Fruit fly (Drosophila melanogaster) whole organism, wandering third instar larva: ENCODE data around the gene CG4666.

Source experiments
- GATAd ChIP-seq: sonication (Bioruptor generic); optimal IDR thresholded peaks from 2 replicates; lab custom pipeline; 2016; ENCODE audit warnings: missing biosample characterization, missing genetic modification characterization
- Hnf4 ChIP-seq: fragments of 200-800 bp; sonication (Bioruptor generic); optimal IDR thresholded peaks from 2 replicates; lab custom pipeline; 2016; ENCODE audit warnings: missing biosample characterization, mild to moderate bottlenecking, missing genetic modification characterization
- Myc ChIP-seq: fragments of >200 bp; optimal IDR thresholded peaks from 2 replicates; lab custom pipeline; 2017
- N ChIP-seq: fragments of >200 bp; optimal IDR thresholded peaks from 2 replicates; lab custom pipeline; 2018; ENCODE audit warnings: missing biosample characterization, missing external identifiers, missing genetic modification characterization
- OdsH ChIP-seq: fragments of 200-800 bp; sonication (Bioruptor generic); optimal IDR thresholded peaks from 2 replicates; lab custom pipeline; 2016; ENCODE audit warnings: missing biosample characterization, mild to moderate bottlenecking, missing genetic modification characterization
- br ChIP-seq: fragments of 200-800 bp; sonication (Bioruptor generic); optimal IDR thresholded peaks from 2 replicates; lab custom pipeline; 2016; ENCODE audit warnings: missing biosample characterization, missing genetic modification characterization
- brk ChIP-seq: fragments of 200-800 bp; sonication (Bioruptor generic); optimal IDR thresholded peaks from 2 replicates; lab custom pipeline; 2016; ENCODE audit warnings: missing biosample characterization, mild to moderate bottlenecking, missing genetic modification characterization
- dmrt93B ChIP-seq: fragments of 200-800 bp; sonication (Bioruptor generic); optimal IDR thresholded peaks from 2 replicates; lab custom pipeline; 2018; ENCODE audit warnings: missing biosample characterization, mild to moderate bottlenecking, missing genetic modification characterization
- dsf ChIP-seq: sonication (Bioruptor generic); optimal IDR thresholded peaks from 2 replicates; lab custom pipeline; 2016; ENCODE audit warnings: missing biosample characterization, missing genetic modification characterization, borderline replicate concordance
- h ChIP-seq: fragments of 200-800 bp; sonication (Bioruptor generic); optimal IDR thresholded peaks from 3 replicates; lab custom pipeline; 2016; ENCODE audit warnings: missing biosample characterization, mild to moderate bottlenecking, missing genetic modification characterization
- jim ChIP-seq: fragments of 175-275, 200-325 bp; sonication (Bioruptor generic); optimal IDR thresholded peaks from 2 replicates; lab custom pipeline; 2016; ENCODE audit warnings: missing biosample characterization, mild to moderate bottlenecking, missing genetic modification characterization
- lola ChIP-seq: fragments of >200 bp; optimal IDR thresholded peaks from 2 replicates; lab custom pipeline; 2017; ENCODE audit warnings: missing biosample characterization, missing genetic modification characterization
- sage ChIP-seq: fragments of 200-800 bp; sonication (Bioruptor generic); optimal IDR thresholded peaks from 2 replicates; lab custom pipeline; 2016; ENCODE audit warnings: missing biosample characterization, mild to moderate bottlenecking, missing genetic modification characterization
- usp ChIP-seq: fragments of >200 bp; optimal IDR thresholded peaks from 2 replicates; lab custom pipeline; 2017; ENCODE audit warnings: missing biosample characterization, missing genetic modification characterization

dm6 chrX:6029015-6029414 lies 48.6 kb downstream of the CG4666 start:
- no peak for TF ChIP-seq N (GFP tag; lab: Kevin White, UChicago)
- TF ChIP-seq sage, result no peak
- TF ChIP-seq usp (GFP tag; lab: Kevin White, UChicago), result no peak
- TF ChIP-seq br (GFP tag; lab: Kevin White, UChicago), result no peak
- TF ChIP-seq OdsH (GFP tag; lab: Kevin White, UChicago), result no peak
- TF ChIP-seq jim (GFP tag; lab: Kevin White, UChicago), result no peak
- no peak for TF ChIP-seq dmrt93B (GFP tag; lab: Kevin White, UChicago)
- no peak for TF ChIP-seq Hnf4 (GFP tag; lab: Kevin White, UChicago)
- no peak for TF ChIP-seq brk (GFP tag; lab: Kevin White, UChicago)
- TF ChIP-seq Myc (lab: Kevin White, UChicago), result no peak
- no peak for TF ChIP-seq GATAd (GFP tag; lab: Kevin White, UChicago)
- TF ChIP-seq lola (GFP tag; lab: Kevin White, UChicago), result no peak
- TF ChIP-seq dsf, result no peak
- TF ChIP-seq h, result no peak
